Fruit fly (Drosophila melanogaster) S2 (cell line): ENCODE data around the gene Cdc16.

Experiments used
- CG8478 ChIP-seq: fragments of >200 bp; optimal IDR thresholded peaks from 2 replicates; lab custom pipeline; 2018
- CTCF ChIP-seq, 2 experiments: fragments of >200 bp; optimal IDR thresholded peaks; 2 replicates each; lab custom pipeline; 2018

DNA sequence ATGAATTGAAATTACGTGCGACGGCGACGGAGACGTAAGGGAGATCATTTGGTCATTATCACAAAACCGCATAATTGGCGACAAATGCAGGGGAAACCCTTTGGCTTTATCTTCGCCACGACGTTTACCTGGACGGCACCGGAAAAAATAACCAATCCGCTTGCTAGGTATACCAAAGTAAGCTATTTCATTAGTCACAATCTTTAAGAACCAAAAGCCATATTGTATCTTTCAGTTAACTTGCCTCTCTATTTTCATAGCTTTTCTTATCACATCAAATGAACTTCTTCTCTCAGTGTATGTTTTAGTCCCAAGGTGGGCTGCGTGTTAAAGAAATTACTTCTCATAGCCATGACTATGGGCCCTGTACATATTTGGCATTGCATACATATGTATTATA, 34.6 kb downstream of the Cdc16 start:
- no peak for TF ChIP-seq CG8478 (lab: Kevin White, UChicago)
- TF ChIP-seq CTCF (optimal IDR thresholded peaks at IDR 0.05; lab: Kevin White, UChicago), result no peak
